Worm (Caenorhabditis elegans) whole organism, L4 larva: ENCODE results near the gene best-19.

Experiments
- R02D3.7 ChIP-seq: fragments of 150-350 bp; sonication (generic microtip); optimal IDR thresholded peaks from 3 replicates; lab custom pipeline; 2014; ENCODE audit warnings: missing biosample characterization, missing genetic modification characterization
- T20F7.1 ChIP-seq: fragments of 200-800 bp; sonication (Bioruptor generic); optimal IDR thresholded peaks from 2 replicates; lab custom pipeline; 2018; ENCODE audit warnings: mild to moderate bottlenecking, missing genetic modification characterization, missing compliant biosample characterization
- Y48G9A.11 ChIP-seq: fragments of 200-800 bp; sonication (Bioruptor generic); IDR thresholded peaks from 2 replicates; pipeline ENCODE4 v1.3.6; 2022; ENCODE audit warnings: missing genetic modification reagents, missing genetic modification characterization, missing compliant biosample characterization
- Y5F2A.4 ChIP-seq: fragments of 200-800 bp; sonication (Bioruptor generic); optimal IDR thresholded peaks from 2 replicates; lab custom pipeline; 2018; ENCODE audit warnings: mild to moderate bottlenecking, missing genetic modification characterization, missing compliant biosample characterization
- ZK337.2 ChIP-seq: fragments of 200-800 bp; sonication (Bioruptor generic); IDR thresholded peaks from 2 replicates; pipeline ENCODE4 v1.3.6; 2022; ENCODE audit warnings: missing genetic modification reagents, missing genetic modification characterization, missing compliant biosample characterization
- ama-1 ChIP-seq: fragments of 150-350 bp; optimal IDR thresholded peaks from 2 replicates; lab custom pipeline; 2014; ENCODE audit warnings: inconsistent platforms, mixed read lengths
- arid-1 ChIP-seq: fragments of 200-800 bp; sonication (Bioruptor generic); conservative IDR thresholded peaks from 2 replicates; pipeline ENCODE4 v1.3.6; 2022; ENCODE audit warnings: missing genetic modification reagents, missing genetic modification characterization, missing compliant biosample characterization
- ceh-44 ChIP-seq: fragments of 200-800 bp; sonication (Bioruptor generic); IDR thresholded peaks from 2 replicates; pipeline ENCODE4 v1.3.6; 2022; ENCODE audit warnings: missing genetic modification reagents, missing genetic modification characterization, missing compliant biosample characterization
- ceh-82 ChIP-seq: sonication (generic microtip); optimal IDR thresholded peaks from 2 replicates; lab custom pipeline; 2017; ENCODE audit warnings: missing biosample characterization, missing genetic modification characterization
- ces-1 ChIP-seq: fragments of 150-350 bp; sonication (generic microtip); optimal IDR thresholded peaks from 4 replicates; lab custom pipeline; 2014; ENCODE audit warnings: missing biosample characterization, missing genetic modification reagents, missing genetic modification characterization
- cey-2 ChIP-seq: sonication (generic microtip); optimal IDR thresholded peaks from 3 replicates; lab custom pipeline; 2017; ENCODE audit warnings: missing genetic modification characterization, mild to moderate bottlenecking, missing compliant biosample characterization, antibody characterized with exemption, borderline replicate concordance; ENCODE audit not compliant: insufficient read depth
- daf-16 ChIP-seq, 3 experiments: sonication (generic microtip); optimal IDR thresholded peaks; 2 replicates each; lab custom pipeline; 2016 to 2017; ENCODE audit warnings: missing genetic modification characterization in 3 of 3, missing genetic modification reagents in 3 of 3, mild to moderate bottlenecking in 2 of 3, missing compliant biosample characterization in 2 of 3, missing biosample characterization in 1 of 3, moderate library complexity in 1 of 3
- daf-19 ChIP-seq: fragments of 200-800 bp; sonication (Bioruptor generic); conservative IDR thresholded peaks from 2 replicates; pipeline ENCODE4 v1.3.6; 2022; ENCODE audit warnings: missing genetic modification characterization, missing compliant biosample characterization
- dmd-6 ChIP-seq: fragments of 200-800 bp; sonication (Bioruptor generic); IDR thresholded peaks from 2 replicates; pipeline ENCODE4 v1.3.6; 2022; ENCODE audit warnings: missing genetic modification reagents, missing genetic modification characterization, missing compliant biosample characterization
- dmd-8 ChIP-seq: fragments of 200-800 bp; sonication (Bioruptor generic); IDR thresholded peaks from 2 replicates; pipeline ENCODE4 v1.3.6; 2022; ENCODE audit warnings: missing genetic modification characterization, missing compliant biosample characterization
- dmd-9 ChIP-seq: fragments of 200-800 bp; sonication (Bioruptor generic); IDR thresholded peaks from 2 replicates; pipeline ENCODE4 v1.3.6; 2022; ENCODE audit warnings: missing genetic modification reagents, missing genetic modification characterization, missing compliant biosample characterization
- duxl-1 ChIP-seq: sonication (generic microtip); optimal IDR thresholded peaks from 2 replicates; lab custom pipeline; 2016; ENCODE audit warnings: mild to moderate bottlenecking, missing genetic modification characterization, moderate library complexity, missing compliant biosample characterization; ENCODE audit not compliant: poor library complexity
- dve-1 ChIP-seq: sonication (generic microtip); optimal IDR thresholded peaks from 2 replicates; lab custom pipeline; 2017; ENCODE audit warnings: antibody characterized with exemption, mild to moderate bottlenecking, missing genetic modification characterization, missing compliant biosample characterization; ENCODE audit not compliant: insufficient read depth
- egl-43 ChIP-seq: fragments of 200-800 bp; sonication (Bioruptor generic); IDR thresholded peaks from 2 replicates; pipeline ENCODE4 v1.3.6; 2022; ENCODE audit warnings: missing genetic modification reagents, missing genetic modification characterization, missing compliant biosample characterization
- fkh-10 ChIP-seq: fragments of 150-350 bp; optimal IDR thresholded peaks from 2 replicates; lab custom pipeline; 2014; ENCODE audit warnings: missing biosample characterization, missing genetic modification reagents, missing genetic modification characterization
- hif-1 ChIP-seq, 2 experiments: sonication (generic microtip); optimal IDR thresholded peaks; 2 replicates each; lab custom pipeline; 2016 to 2017; ENCODE audit warnings: missing compliant biosample characterization in 2 of 2, missing genetic modification characterization in 2 of 2, missing genetic modification reagents in 2 of 2, missing genotype in 2 of 2, mild to moderate bottlenecking in 1 of 2
- hlh-30 ChIP-seq: sonication (generic microtip); optimal IDR thresholded peaks from 2 replicates; lab custom pipeline; 2017; ENCODE audit warnings: antibody characterized with exemption, mild to moderate bottlenecking, missing genetic modification characterization, missing compliant biosample characterization; ENCODE audit not compliant: insufficient read depth
- jun-1 ChIP-seq: fragments of 150-350 bp; optimal IDR thresholded peaks from 2 replicates; lab custom pipeline; 2014; ENCODE audit warnings: missing biosample characterization, missing genetic modification reagents, missing genetic modification characterization
- lin-15B ChIP-seq: fragments of 150-350 bp; sonication (generic microtip); optimal IDR thresholded peaks from 3 replicates; lab custom pipeline; 2014; ENCODE audit warnings: missing biosample characterization, missing genetic modification characterization
- lin-39 ChIP-seq: fragments of 150-350 bp; optimal IDR thresholded peaks from 2 replicates; lab custom pipeline; 2014; ENCODE audit warnings: missing biosample characterization, missing genetic modification reagents, missing genetic modification characterization
- lir-3 ChIP-seq: sonication (generic microtip); optimal IDR thresholded peaks from 2 replicates; lab custom pipeline; 2016; ENCODE audit warnings: mild to moderate bottlenecking, missing genetic modification characterization, missing compliant biosample characterization
- madf-5 ChIP-seq, 2 experiments: fragments of 200-800 bp; sonication (Bioruptor generic); IDR thresholded peaks; 2 replicates each; pipeline ENCODE4 v1.3.6; 2022; ENCODE audit warnings: missing compliant biosample characterization in 2 of 2, missing genetic modification characterization in 2 of 2
- mdl-1 ChIP-seq, 2 experiments: fragments of 150-350 bp in 1 of 2; sonication (generic microtip) in 1 of 2; optimal IDR thresholded peaks; 2 replicates each; lab custom pipeline; 2014 to 2017; ENCODE audit warnings: missing biosample characterization in 2 of 2, missing genetic modification characterization in 2 of 2
- mdt-29 ChIP-seq: fragments of 200-800 bp; sonication (Bioruptor generic); IDR thresholded peaks from 2 replicates; pipeline ENCODE4 v1.3.6; 2022; ENCODE audit warnings: missing genetic modification reagents, missing genetic modification characterization, missing compliant biosample characterization
- mep-1 ChIP-seq: fragments of 150-350 bp; sonication (generic microtip); optimal IDR thresholded peaks from 3 replicates; lab custom pipeline; 2014; ENCODE audit warnings: missing biosample characterization, missing genetic modification characterization
- mes-2 ChIP-seq: sonication (generic microtip); optimal IDR thresholded peaks from 2 replicates; lab custom pipeline; 2016; ENCODE audit warnings: missing genotype, mild to moderate bottlenecking, missing genetic modification characterization, missing compliant biosample characterization; ENCODE audit not compliant: poor library complexity, severe bottlenecking
- mxl-3 ChIP-seq: fragments of 200-800 bp; sonication (Bioruptor generic); optimal IDR thresholded peaks from 2 replicates; lab custom pipeline; 2018; ENCODE audit warnings: mild to moderate bottlenecking, missing genetic modification characterization, missing compliant biosample characterization
- nhr-10 ChIP-seq: fragments of 150-350 bp; optimal IDR thresholded peaks from 2 replicates; lab custom pipeline; 2014; ENCODE audit warnings: missing biosample characterization, missing genetic modification characterization
- nhr-11 ChIP-seq: fragments of 150-350 bp; optimal IDR thresholded peaks from 2 replicates; lab custom pipeline; 2014; ENCODE audit warnings: missing biosample characterization, missing genetic modification characterization
- nhr-237 ChIP-seq: sonication (generic microtip); optimal IDR thresholded peaks from 2 replicates; lab custom pipeline; 2017; ENCODE audit warnings: missing biosample characterization, missing genetic modification characterization
- nhr-28 ChIP-seq: fragments of 150-350 bp; optimal IDR thresholded peaks from 2 replicates; lab custom pipeline; 2014; ENCODE audit warnings: missing biosample characterization, missing genetic modification characterization
- rbr-2 ChIP-seq: sonication (generic microtip); optimal IDR thresholded peaks from 2 replicates; lab custom pipeline; 2016; ENCODE audit warnings: missing genotype, missing genetic modification characterization, missing compliant biosample characterization
- sdz-12 ChIP-seq: fragments of 200-800 bp; sonication (Bioruptor generic); optimal IDR thresholded peaks from 2 replicates; lab custom pipeline; 2018; ENCODE audit warnings: mild to moderate bottlenecking, missing genetic modification characterization, missing compliant biosample characterization
- snpc-4 ChIP-seq: fragments of 150-350 bp; optimal IDR thresholded peaks from 2 replicates; lab custom pipeline; 2014; ENCODE audit warnings: missing biosample characterization, missing genetic modification characterization
- unc-62 ChIP-seq, 3 experiments: fragments of 150-350 bp in 1 of 3; sonication (generic microtip); optimal IDR thresholded peaks in 2 of 3; peaks in 1 of 3; 1 replicate in 1 of 3; 2 replicates in 2 of 3; lab custom pipeline; 2014 to 2017; ENCODE audit warnings: missing biosample characterization in 3 of 3, missing genetic modification characterization in 3 of 3, missing genetic modification reagents in 3 of 3, missing genotype in 1 of 3
- vab-7 ChIP-seq: fragments of 200-800 bp; sonication (Bioruptor generic); IDR thresholded peaks from 2 replicates; pipeline ENCODE4 v1.3.6; 2022; ENCODE audit warnings: missing genetic modification reagents, missing genetic modification characterization, missing compliant biosample characterization
- zfp-3 ChIP-seq: fragments of 200-800 bp; sonication (Bioruptor generic); conservative IDR thresholded peaks from 2 replicates; pipeline ENCODE4 v1.3.6; 2022; ENCODE audit warnings: missing genetic modification reagents, missing genetic modification characterization, missing compliant biosample characterization
- zip-2 ChIP-seq: fragments of 150-350 bp; optimal IDR thresholded peaks from 2 replicates; lab custom pipeline; 2014; ENCODE audit warnings: missing biosample characterization, missing genetic modification characterization
- ztf-11 ChIP-seq: fragments of 150-350 bp; optimal IDR thresholded peaks from 2 replicates; lab custom pipeline; 2014; ENCODE audit warnings: missing biosample characterization, missing genetic modification characterization
- ztf-7 ChIP-seq: fragments of 150-350 bp; optimal IDR thresholded peaks from 2 replicates; lab custom pipeline; 2014; ENCODE audit warnings: missing biosample characterization, missing genetic modification characterization

Gene best-19

ce11 chrIV:322497-322896, 39.0 kb downstream of the best-19 start, which contains the start of gene grl-26 (continued):
- no peak for TF ChIP-seq ztf-11 (tag; lab: Kevin White, UChicago)
- no peak for TF ChIP-seq nhr-237 (tag; lab: Kevin White, UChicago)
- TF ChIP-seq mdl-1 (tag; optimal IDR thresholded peaks at IDR 0.05; lab: Kevin White, UChicago) = peak in 1 of 2 experiments; percentile 75
- TF ChIP-seq cey-2 (tag; lab: Kevin White, UChicago) = no peak
- peak; percentile 53 for TF ChIP-seq zip-2 (tag; lab: Kevin White, UChicago)
- TF ChIP-seq sdz-12 (GFP tag; lab: Kevin White, UChicago) = peak; percentile 71
- TF ChIP-seq arid-1 = peak; percentile 93
- peak; percentile 80 for TF ChIP-seq mes-2 (tag; lab: Kevin White, UChicago)
- TF ChIP-seq madf-5 (GFP tag; IDR thresholded peaks at IDR 0.05; lab: Robert Waterston, UW) = peak; percentile 65 to 94; a peak in 2 of 4 replicates
- no peak for TF ChIP-seq mep-1 (tag; lab: Kevin White, UChicago)
- no peak for TF ChIP-seq nhr-10 (tag; lab: Kevin White, UChicago)
- peak; percentile 59 for TF ChIP-seq dve-1 (tag; lab: Kevin White, UChicago)
- 0 out of 2 replicates have a peak, but pooled peaks have one; percentile 59 for TF ChIP-seq ZK337.2 (GFP tag; lab: Robert Waterston, UW)
- TF ChIP-seq daf-19 (GFP tag; lab: Robert Waterston, UW) = no peak
- peak; percentile 94 for TF ChIP-seq vab-7

- no peak for TF ChIP-seq mep-1 (tag; lab: Kevin White, UChicago)
- no peak for TF ChIP-seq duxl-1 (tag; lab: Kevin White, UChicago)
- no peak for TF ChIP-seq ama-1 (lab: Kevin White, UChicago)
- no peak for TF ChIP-seq ceh-44
- no peak for TF ChIP-seq ces-1
- TF ChIP-seq nhr-28 (tag; lab: Kevin White, UChicago) = no peak
- no peak for TF ChIP-seq sdz-12 (GFP tag; lab: Kevin White, UChicago)
- TF ChIP-seq unc-62 (GFP tag; optimal IDR thresholded peaks at IDR 0.05 in 1 of 2; lab: Kevin White, UChicago) = no peak
- no peak for TF ChIP-seq unc-62 (tag; optimal IDR thresholded peaks at IDR 0.05; lab: Kevin White, UChicago)
- no peak for TF ChIP-seq dmd-8 (GFP tag; lab: Robert Waterston, UW)
- no peak for TF ChIP-seq fkh-10 (GFP tag; lab: Kevin White, UChicago)
- no peak for TF ChIP-seq snpc-4 (tag; lab: Kevin White, UChicago)
- TF ChIP-seq mes-2 (tag; lab: Kevin White, UChicago) = no peak
- TF ChIP-seq mxl-3 = no peak
Measured at ce11 chrIV:324759-325158, 41.3 kb downstream of the best-19 start, which contains the start of gene drl-1. drl-1 (plus strand) TSS chrIV:325059.

ce11 chrIV:325640-326039, 42.2 kb downstream of the best-19 start:
- TF ChIP-seq jun-1 (tag; lab: Kevin White, UChicago) (no peak), madf-5 (GFP tag; IDR thresholded peaks at IDR 0.05; lab: Robert Waterston, UW) (no peak), T20F7.1 (GFP tag; lab: Kevin White, UChicago) (no peak), fkh-10 (GFP tag; lab: Kevin White, UChicago) (no peak), dmd-6 (no peak), ceh-82 (tag; lab: Kevin White, UChicago) (no peak), nhr-28 (tag; lab: Kevin White, UChicago) (no peak), dmd-8 (GFP tag; lab: Robert Waterston, UW) (no peak), nhr-11 (tag; lab: Kevin White, UChicago) (no peak), rbr-2 (tag; lab: Kevin White, UChicago) (no peak), lin-39 (no peak), egl-43 (0 out of 2 replicates have a peak, but pooled peaks have one; percentile 38), daf-16 (GFP tag; optimal IDR thresholded peaks at IDR 0.05; lab: Kevin White, UChicago) (no peak), daf-16 (tag; optimal IDR thresholded peaks at IDR 0.05; lab: Kevin White, UChicago) (no peak), hlh-30 (tag; lab: Kevin White, UChicago) (no peak), mdt-29 (GFP tag; lab: Robert Waterston, UW) (no peak), Y48G9A.11 (GFP tag; lab: Robert Waterston, UW) (0 out of 2 replicates have a peak, but pooled peaks have one; percentile 32), lir-3 (tag; lab: Kevin White, UChicago) (no peak), nhr-237 (tag; lab: Kevin White, UChicago) (no peak), mes-2 (tag; lab: Kevin White, UChicago) (no peak), Y5F2A.4 (GFP tag; lab: Kevin White, UChicago) (peak; percentile 26), lin-15B (tag; lab: Kevin White, UChicago) (no peak), dmd-9 (GFP tag; lab: Robert Waterston, UW) (no peak), zfp-3 (no peak), ztf-7 (tag; lab: Kevin White, UChicago) (no peak), hif-1 (tag; optimal IDR thresholded peaks at IDR 0.05; lab: Kevin White, UChicago) (no peak), nhr-10 (tag; lab: Kevin White, UChicago) (no peak), R02D3.7 (tag; lab: Kevin White, UChicago) (no peak)
